Fruit fly (Drosophila melanogaster) whole organism, embryonic: ENCODE data around the gene CG43367.

Experiments used
- Adf1 ChIP-seq: fragments of 200-800 bp; sonication (Bioruptor generic); IDR thresholded peaks from 2 replicates; pipeline ENCODE4 v1.3.6; 2022; ENCODE audit warnings: missing biosample characterization, missing genetic modification characterization
- Antp ChIP-seq: fragments of 200-800 bp; sonication (Bioruptor generic); optimal IDR thresholded peaks from 3 replicates; lab custom pipeline; 2016; ENCODE audit warnings: missing biosample characterization, missing genetic modification characterization
- Asciz ChIP-seq: fragments of 200-800 bp; sonication (Bioruptor generic); optimal IDR thresholded peaks from 2 replicates; lab custom pipeline; 2017; ENCODE audit warnings: missing biosample characterization, mild to moderate bottlenecking, missing genetic modification characterization, missing genetic modification reagents
- Atf6 ChIP-seq: fragments of 200-800 bp; sonication (Bioruptor generic); IDR thresholded peaks from 2 replicates; pipeline ENCODE4 v1.3.6; 2022; ENCODE audit warnings: missing biosample characterization, missing genetic modification characterization
- BEAF-32 ChIP-seq: fragments of 200-800 bp; sonication (Bioruptor generic); optimal IDR thresholded peaks from 3 replicates; lab custom pipeline; 2017; ENCODE audit warnings: missing biosample characterization, missing genetic modification characterization, mild to moderate bottlenecking, moderate library complexity, missing genetic modification reagents
- CG10209 ChIP-seq: fragments of 200-800 bp; sonication (Bioruptor generic); optimal IDR thresholded peaks from 3 replicates; lab custom pipeline; 2017; ENCODE audit warnings: missing biosample characterization, mild to moderate bottlenecking, missing genetic modification characterization, missing genetic modification reagents
- CG11247 ChIP-seq: fragments of 200-800 bp; sonication (Bioruptor generic); IDR thresholded peaks from 2 replicates; pipeline ENCODE4 v1.3.6; 2022; ENCODE audit warnings: missing biosample characterization, missing genetic modification characterization
- CG15269 ChIP-seq: fragments of 200-800 bp; sonication (Bioruptor generic); optimal IDR thresholded peaks from 2 replicates; lab custom pipeline; 2018; ENCODE audit warnings: missing biosample characterization, mild to moderate bottlenecking, missing genetic modification characterization, moderate library complexity
- CG1602 ChIP-seq: fragments of 200-800 bp; sonication (Bioruptor generic); optimal IDR thresholded peaks from 3 replicates; lab custom pipeline; 2016; ENCODE audit warnings: missing biosample characterization, missing genetic modification characterization
- CG16779 ChIP-seq: fragments of 200-800 bp; sonication (Bioruptor generic); IDR thresholded peaks from 2 replicates; pipeline ENCODE4 v1.3.6; 2022; ENCODE audit warnings: missing biosample characterization, missing genetic modification characterization
- CG16863 ChIP-seq: fragments of 200-800 bp; sonication (Bioruptor generic); optimal IDR thresholded peaks from 3 replicates; lab custom pipeline; 2016; ENCODE audit warnings: missing biosample characterization, missing genetic modification characterization
- CG17328 ChIP-seq: fragments of 200-800 bp; sonication (Bioruptor generic); IDR thresholded peaks from 2 replicates; pipeline ENCODE4 v1.3.6; 2022; ENCODE audit warnings: missing biosample characterization, missing genetic modification characterization
- CG2129 ChIP-seq: fragments of 200-800 bp; sonication (Bioruptor generic); IDR thresholded peaks from 2 replicates; pipeline ENCODE4 v1.3.6; 2022; ENCODE audit warnings: missing biosample characterization, missing genetic modification characterization; ENCODE audit not compliant: partially characterized antibody
- CG30431 ChIP-seq: fragments of 200-800 bp; sonication (Bioruptor generic); optimal IDR thresholded peaks from 2 replicates; lab custom pipeline; 2017; ENCODE audit warnings: missing biosample characterization, missing genetic modification characterization
- CG31441 ChIP-seq: fragments of 200-800 bp; sonication (Bioruptor generic); IDR thresholded peaks from 2 replicates; pipeline ENCODE4 v1.3.6; 2022; ENCODE audit warnings: missing biosample characterization, missing genetic modification characterization
- CG32532 ChIP-seq: fragments of 200-800 bp; sonication (Bioruptor generic); IDR thresholded peaks from 2 replicates; pipeline ENCODE4 v1.3.6; 2022; ENCODE audit warnings: missing biosample characterization, missing genetic modification characterization
- CG32767 ChIP-seq: fragments of 200-800 bp; sonication (Bioruptor generic); IDR thresholded peaks from 2 replicates; pipeline ENCODE4 v1.3.6; 2022; ENCODE audit warnings: missing biosample characterization, missing genetic modification characterization
- CG42726 ChIP-seq: fragments of 200-800 bp; sonication (Bioruptor generic); IDR thresholded peaks from 2 replicates; pipeline ENCODE4 v1.3.6; 2022; ENCODE audit warnings: missing biosample characterization, missing genetic modification characterization; ENCODE audit not compliant: partially characterized antibody
- CG4360 ChIP-seq: fragments of 200-800 bp; sonication (Bioruptor generic); IDR thresholded peaks from 2 replicates; pipeline ENCODE4 v1.3.6; 2022; ENCODE audit warnings: missing biosample characterization, missing genetic modification characterization
- CG5180 ChIP-seq: fragments of 200-800 bp; sonication (Bioruptor generic); optimal IDR thresholded peaks from 3 replicates; lab custom pipeline; 2017; ENCODE audit warnings: missing biosample characterization, missing genetic modification characterization, mild to moderate bottlenecking, moderate library complexity, missing genetic modification reagents
- CG6175 ChIP-seq: fragments of 200-800 bp; sonication (Bioruptor generic); IDR thresholded peaks from 3 replicates; pipeline ENCODE4 v1.3.6; 2022; ENCODE audit warnings: missing biosample characterization, missing genetic modification characterization
- CG6791 ChIP-seq: fragments of 200-800 bp; sonication (Bioruptor generic); IDR thresholded peaks from 3 replicates; pipeline ENCODE4 v1.3.6; 2022; ENCODE audit warnings: missing biosample characterization, missing genetic modification characterization; ENCODE audit not compliant: partially characterized antibody
- CG7928 ChIP-seq: fragments of 200-800 bp; sonication (Bioruptor generic); optimal IDR thresholded peaks from 2 replicates; lab custom pipeline; 2017; ENCODE audit warnings: missing biosample characterization, mild to moderate bottlenecking, missing genetic modification characterization
- CoRest ChIP-seq: fragments of 200-800 bp; sonication (Bioruptor generic); optimal IDR thresholded peaks from 3 replicates; lab custom pipeline; 2018; ENCODE audit warnings: missing biosample characterization, mild to moderate bottlenecking, missing genetic modification characterization, moderate library complexity
- Dad ChIP-seq: fragments of 200-800 bp; sonication (Bioruptor generic); optimal IDR thresholded peaks from 3 replicates; lab custom pipeline; 2016; ENCODE audit warnings: missing biosample characterization, missing genetic modification characterization
- HmgD ChIP-seq: fragments of 200-800 bp; sonication (Bioruptor generic); optimal IDR thresholded peaks from 3 replicates; lab custom pipeline; 2016; ENCODE audit warnings: missing biosample characterization, missing genetic modification characterization
- Hr78 ChIP-seq, 2 experiments: fragments of 200-800 bp in 1 of 2; fragments of >200 bp in 1 of 2; sonication (Bioruptor generic) in 1 of 2; optimal IDR thresholded peaks; 2 replicates each; lab custom pipeline; 2017 to 2019; ENCODE audit warnings: missing biosample characterization in 2 of 2, missing genetic modification characterization in 2 of 2, mild to moderate bottlenecking in 1 of 2, moderate library complexity in 1 of 2
- Hsf ChIP-seq: fragments of 200-800 bp; sonication (Bioruptor generic); optimal IDR thresholded peaks from 3 replicates; lab custom pipeline; 2016; ENCODE audit warnings: missing biosample characterization, missing genetic modification characterization
- Neu2 ChIP-seq: fragments of 200-800 bp; sonication (Bioruptor generic); optimal IDR thresholded peaks from 3 replicates; lab custom pipeline; 2016; ENCODE audit warnings: missing biosample characterization, missing genetic modification characterization, borderline replicate concordance
- Ravus ChIP-seq: fragments of 200-800 bp; sonication (Bioruptor generic); IDR thresholded peaks from 2 replicates; pipeline ENCODE4 v1.3.6; 2022; ENCODE audit warnings: missing biosample characterization, missing genetic modification characterization
- Sox102F ChIP-seq: fragments of 200-800 bp; sonication (Bioruptor generic); optimal IDR thresholded peaks from 2 replicates; lab custom pipeline; 2018; ENCODE audit warnings: missing biosample characterization, mild to moderate bottlenecking, missing genetic modification characterization, moderate library complexity
- Sry-δ ChIP-seq: fragments of 200-800 bp; sonication (Bioruptor generic); optimal IDR thresholded peaks from 2 replicates; lab custom pipeline; 2016; ENCODE audit warnings: missing biosample characterization, missing genetic modification characterization
- TFAM ChIP-seq: fragments of 200-800 bp; sonication (Bioruptor generic); optimal IDR thresholded peaks from 2 replicates; lab custom pipeline; 2017; ENCODE audit warnings: missing biosample characterization, missing genetic modification characterization, inconsistent platforms
- abd-A ChIP-seq: fragments of 200-800 bp; sonication (Bioruptor generic); optimal IDR thresholded peaks from 3 replicates; lab custom pipeline; 2019; ENCODE audit warnings: missing biosample characterization, mild to moderate bottlenecking, missing genetic modification characterization, moderate library complexity
- ac ChIP-seq: fragments of 200-800 bp; sonication (Bioruptor generic); optimal IDR thresholded peaks from 3 replicates; lab custom pipeline; 2017; ENCODE audit warnings: missing biosample characterization, mild to moderate bottlenecking, missing genetic modification characterization
- al ChIP-seq: fragments of 200-800 bp; sonication (Bioruptor generic); IDR thresholded peaks from 2 replicates; pipeline ENCODE4 v1.3.6; 2022; ENCODE audit warnings: missing biosample characterization, missing genetic modification characterization
- cad ChIP-seq: fragments of >200 bp; optimal IDR thresholded peaks from 2 replicates; lab custom pipeline; 2017; ENCODE audit warnings: missing biosample characterization, missing genetic modification characterization
- cato ChIP-seq: fragments of 200-800 bp; sonication (Bioruptor generic); optimal IDR thresholded peaks from 2 replicates; lab custom pipeline; 2016; ENCODE audit warnings: missing biosample characterization, missing genetic modification characterization, borderline replicate concordance
- ci ChIP-seq: fragments of 200-800 bp; sonication (Bioruptor generic); IDR thresholded peaks from 3 replicates; pipeline ENCODE4 v1.3.6; 2022; ENCODE audit warnings: missing biosample characterization, missing genetic modification characterization
- gro ChIP-seq: fragments of 200-800 bp; sonication (Bioruptor generic); optimal IDR thresholded peaks from 2 replicates; lab custom pipeline; 2016; ENCODE audit warnings: missing biosample characterization, missing genetic modification characterization
- hth ChIP-seq: fragments of >200 bp; optimal IDR thresholded peaks from 2 replicates; lab custom pipeline; 2017; ENCODE audit warnings: inconsistent platforms
- oc ChIP-seq: fragments of 200-800 bp; sonication (Bioruptor generic); optimal IDR thresholded peaks from 2 replicates; lab custom pipeline; 2018; ENCODE audit warnings: missing biosample characterization, mild to moderate bottlenecking, missing genetic modification characterization, moderate library complexity
- org-1 ChIP-seq: fragments of 200-800 bp; sonication (Bioruptor generic); optimal IDR thresholded peaks from 2 replicates; lab custom pipeline; 2017; ENCODE audit warnings: missing biosample characterization, missing genetic modification characterization
- psq ChIP-seq: fragments of 200-800 bp; sonication (Bioruptor generic); optimal IDR thresholded peaks from 2 replicates; lab custom pipeline; 2017; ENCODE audit warnings: missing biosample characterization, missing genetic modification characterization
- schlank ChIP-seq: fragments of 200-800 bp; sonication (Bioruptor generic); optimal IDR thresholded peaks from 2 replicates; lab custom pipeline; 2018; ENCODE audit warnings: missing biosample characterization, mild to moderate bottlenecking, missing genetic modification characterization
- scrt ChIP-seq: fragments of 200-800 bp; sonication (Bioruptor generic); optimal IDR thresholded peaks from 2 replicates; lab custom pipeline; 2018; ENCODE audit warnings: missing biosample characterization, mild to moderate bottlenecking, missing genetic modification characterization, moderate library complexity
- so ChIP-seq: fragments of 200-800 bp; sonication (Bioruptor generic); IDR thresholded peaks from 3 replicates; pipeline ENCODE4 v1.3.6; 2022; ENCODE audit warnings: missing biosample characterization, missing genetic modification characterization
- tna ChIP-seq: fragments of 200-800 bp; sonication (Bioruptor generic); IDR thresholded peaks from 2 replicates; pipeline ENCODE4 v1.3.6; 2022; ENCODE audit warnings: missing biosample characterization, missing genetic modification characterization; ENCODE audit not compliant: partially characterized antibody

CG43367 gene

DNA sequence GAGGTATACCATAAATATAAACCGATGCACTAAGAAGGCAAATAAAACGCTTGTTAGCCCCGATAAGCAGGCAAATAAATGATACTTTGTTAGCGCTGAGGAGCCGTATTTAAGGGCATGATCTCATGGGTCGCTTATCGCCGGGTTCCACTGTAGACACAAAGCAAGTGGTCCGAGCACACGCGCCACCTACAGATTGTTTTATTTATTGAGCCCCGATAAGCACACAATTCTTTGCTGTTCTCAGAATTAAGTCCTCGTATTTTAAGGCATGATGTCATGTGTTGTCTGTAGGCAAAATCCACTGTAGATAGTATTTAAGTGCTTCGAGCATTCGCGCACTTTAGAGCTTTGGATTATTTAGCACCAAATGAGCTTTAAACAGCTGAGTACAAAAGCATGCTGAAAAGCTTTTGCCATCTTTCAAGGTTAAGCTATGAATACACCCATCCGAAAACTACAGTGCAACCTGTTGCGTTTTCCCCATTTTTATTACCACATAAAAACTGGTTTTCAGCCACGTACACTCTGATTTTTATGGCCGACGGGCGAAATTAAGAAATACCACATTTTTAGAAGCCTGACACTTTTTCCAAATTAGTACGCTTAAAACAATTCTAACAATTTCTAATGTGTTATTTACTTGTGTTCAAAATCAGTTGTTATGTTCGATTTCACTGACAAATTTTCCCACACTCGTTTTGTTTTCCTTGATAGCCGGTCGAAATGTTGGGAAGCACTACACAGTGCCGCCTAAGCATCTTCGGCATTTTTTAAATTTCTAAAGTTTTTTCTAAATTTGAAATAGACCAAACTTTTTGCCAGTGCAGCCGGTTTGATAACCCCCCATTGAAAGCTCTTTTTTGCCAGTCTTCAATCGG, 45.9 kb downstream of the CG43367 start, which contains the start of gene Sqor (continued):
- no peak for TF ChIP-seq hth (lab: Kevin White, UChicago)
- no peak for TF ChIP-seq ac (GFP tag; lab: Kevin White, UChicago)
- peak; percentile 82 for TF ChIP-seq Asciz (GFP tag; lab: Kevin White, UChicago)
- peak; percentile 80 for TF ChIP-seq ci (GFP tag; lab: Robert Waterston, UW)
- peak; percentile 85 for TF ChIP-seq so (GFP tag; lab: Robert Waterston, UW)
- peak; percentile 52 for TF ChIP-seq Ravus (GFP tag; lab: Robert Waterston, UW)
- peak; percentile 75 for TF ChIP-seq cato (GFP tag; lab: Kevin White, UChicago)
- TF ChIP-seq HmgD (GFP tag; lab: Kevin White, UChicago): peak; percentile 82
- peak; percentile 89 for TF ChIP-seq Sox102F
- peak; percentile 71 for TF ChIP-seq CG7928 (GFP tag; lab: Kevin White, UChicago)
- TF ChIP-seq al (GFP tag; lab: Robert Waterston, UW): peak; percentile 83
- TF ChIP-seq gro (GFP tag; lab: Kevin White, UChicago): peak; percentile 91
- TF ChIP-seq schlank (tag; lab: Kevin White, UChicago): peak; percentile 76
- peak; percentile 91 for TF ChIP-seq CoRest (tag; lab: Kevin White, UChicago)
- TF ChIP-seq CG32767 (GFP tag; lab: Robert Waterston, UW): peak; percentile 76
- TF ChIP-seq CG10209: peak; percentile 89
- TF ChIP-seq Adf1: peak; percentile 23
- TF ChIP-seq CG42726: no peak
- peak; percentile 85 for TF ChIP-seq org-1 (GFP tag; lab: Kevin White, UChicago)
- peak; percentile 38 for TF ChIP-seq psq (GFP tag; lab: Kevin White, UChicago)
- no peak for TF ChIP-seq cad (GFP tag; lab: Kevin White, UChicago)
- peak in 1 of 2 experiments; percentile 50 for TF ChIP-seq Hr78 (GFP tag; optimal IDR thresholded peaks at IDR 0.05; lab: Kevin White, UChicago)
- TF ChIP-seq CG6175: peak; percentile 69; the same call in 2 of the 3 replicates
- peak; percentile 77 for TF ChIP-seq CG30431 (GFP tag; lab: Kevin White, UChicago)
- no peak for TF ChIP-seq CG2129
- TF ChIP-seq oc (tag; lab: Kevin White, UChicago): peak; percentile 83
- TF ChIP-seq CG16779: peak; percentile 71; the same call in 1 of the 2 replicates
- TF ChIP-seq CG4360 (GFP tag; lab: Robert Waterston, UW): peak; percentile 41; the same call in 1 of the 2 replicates
- TF ChIP-seq Dad: peak; percentile 77
- TF ChIP-seq CG11247 (GFP tag; lab: Robert Waterston, UW): peak; percentile 74
- TF ChIP-seq scrt (GFP tag; lab: Kevin White, UChicago): peak; percentile 91
- TF ChIP-seq Hsf (GFP tag; lab: Kevin White, UChicago): peak; percentile 89
- no peak for TF ChIP-seq abd-A (tag; lab: Kevin White, UChicago)
- peak; percentile 85 for TF ChIP-seq CG32532
- peak; percentile 68 for TF ChIP-seq CG5180
- peak; percentile 92 for TF ChIP-seq CG15269 (tag; lab: Kevin White, UChicago)
- 0 out of 3 replicates have a peak, but pooled peaks have one; percentile 43 for TF ChIP-seq CG6791 (GFP tag; lab: Robert Waterston, UW)
- no peak for TF ChIP-seq BEAF-32 (GFP tag; lab: Kevin White, UChicago)
- peak; percentile 43 for TF ChIP-seq Neu2
- TF ChIP-seq CG31441 (GFP tag; lab: Robert Waterston, UW): peak; percentile 76
- no peak for TF ChIP-seq TFAM (GFP tag; lab: Kevin White, UChicago)
- TF ChIP-seq Atf6 (GFP tag; lab: Robert Waterston, UW): peak; percentile 82
- peak; percentile 63 for TF ChIP-seq CG17328 (GFP tag; lab: Robert Waterston, UW)
- TF ChIP-seq CG1602 (GFP tag; lab: Kevin White, UChicago): peak; percentile 66
- peak; percentile 91 for TF ChIP-seq Antp (GFP tag; lab: Kevin White, UChicago)
- TF ChIP-seq Sry-δ (GFP tag; lab: Kevin White, UChicago): peak; percentile 28
- peak; percentile 75 for TF ChIP-seq CG16863 (GFP tag; lab: Kevin White, UChicago)
- no peak for TF ChIP-seq tna
